Worm (Caenorhabditis elegans) whole organism, L4 larva: ENCODE data around the gene Y54G2A.7.
A peak's percentile ranks its signal among the peaks of the same experiment; 100 is the strongest.
"Not testable (repeated sequence)": the region's sequence is repeated elsewhere in the genome, so short reads cannot be mapped to it uniquely, and the experiment has no call there.

Source experiments
- D1046.2 ChIP-seq: fragments of 200-800 bp; sonication (Bioruptor generic); IDR thresholded peaks from 2 replicates; pipeline ENCODE4 v1.3.6; 2022; ENCODE audit warnings: missing genetic modification characterization, missing compliant biosample characterization
- F10B5.3 ChIP-seq: sonication (generic microtip); optimal IDR thresholded peaks from 2 replicates; lab custom pipeline; 2016; ENCODE audit warnings: mild to moderate bottlenecking, missing genetic modification characterization, missing compliant biosample characterization
- F37D6.2 ChIP-seq: sonication (generic microtip); optimal IDR thresholded peaks from 2 replicates; lab custom pipeline; 2016; ENCODE audit warnings: mild to moderate bottlenecking, missing genetic modification characterization, missing compliant biosample characterization
- F49E8.2 ChIP-seq: sonication (generic microtip); optimal IDR thresholded peaks from 2 replicates; lab custom pipeline; 2016; ENCODE audit warnings: missing compliant biosample characterization, mild to moderate bottlenecking, missing genetic modification characterization, borderline replicate concordance
- T26A8.4 ChIP-seq: fragments of 200-800 bp; sonication (Bioruptor generic); IDR thresholded peaks from 2 replicates; pipeline ENCODE4 v1.3.6; 2022; ENCODE audit warnings: missing genetic modification characterization, missing compliant biosample characterization
- Y105C5A.15 ChIP-seq: fragments of 200-800 bp; sonication (Bioruptor generic); IDR thresholded peaks from 2 replicates; pipeline ENCODE4 v1.3.6; 2022; ENCODE audit warnings: missing genetic modification characterization, missing compliant biosample characterization
- aly-2 ChIP-seq: sonication (generic microtip); optimal IDR thresholded peaks from 2 replicates; lab custom pipeline; 2018; ENCODE audit warnings: missing biosample characterization, missing genetic modification characterization
- ama-1 ChIP-seq: fragments of 150-350 bp; optimal IDR thresholded peaks from 2 replicates; lab custom pipeline; 2014; ENCODE audit warnings: inconsistent platforms, mixed read lengths
- ceh-28 ChIP-seq: fragments of 150-350 bp; optimal IDR thresholded peaks from 2 replicates; lab custom pipeline; 2014; ENCODE audit warnings: missing biosample characterization, missing genetic modification reagents, missing genetic modification characterization
- ceh-44 ChIP-seq: fragments of 200-800 bp; sonication (Bioruptor generic); IDR thresholded peaks from 2 replicates; pipeline ENCODE4 v1.3.6; 2022; ENCODE audit warnings: missing genetic modification reagents, missing genetic modification characterization, missing compliant biosample characterization
- ces-1 ChIP-seq: fragments of 150-350 bp; sonication (generic microtip); optimal IDR thresholded peaks from 4 replicates; lab custom pipeline; 2014; ENCODE audit warnings: missing biosample characterization, missing genetic modification reagents, missing genetic modification characterization
- daf-19 ChIP-seq: fragments of 200-800 bp; sonication (Bioruptor generic); conservative IDR thresholded peaks from 2 replicates; pipeline ENCODE4 v1.3.6; 2022; ENCODE audit warnings: missing genetic modification characterization, missing compliant biosample characterization
- dmd-9 ChIP-seq: fragments of 200-800 bp; sonication (Bioruptor generic); IDR thresholded peaks from 2 replicates; pipeline ENCODE4 v1.3.6; 2022; ENCODE audit warnings: missing genetic modification reagents, missing genetic modification characterization, missing compliant biosample characterization
- dpl-1 ChIP-seq: fragments of 150-350 bp; optimal IDR thresholded peaks from 2 replicates; lab custom pipeline; 2014; ENCODE audit warnings: missing biosample characterization, missing genetic modification reagents, missing genetic modification characterization
- egl-27 ChIP-seq: sonication (generic microtip); optimal IDR thresholded peaks from 3 replicates; lab custom pipeline; 2017; ENCODE audit warnings: missing biosample characterization, missing genetic modification reagents, missing genetic modification characterization
- fkh-10 ChIP-seq: fragments of 150-350 bp; optimal IDR thresholded peaks from 2 replicates; lab custom pipeline; 2014; ENCODE audit warnings: missing biosample characterization, missing genetic modification reagents, missing genetic modification characterization
- fos-1 ChIP-seq: fragments of 150-350 bp; optimal IDR thresholded peaks from 2 replicates; lab custom pipeline; 2014; ENCODE audit warnings: missing biosample characterization, missing genetic modification characterization
- gei-8 ChIP-seq: fragments of 200-800 bp; sonication (Bioruptor generic); optimal IDR thresholded peaks from 2 replicates; lab custom pipeline; 2018; ENCODE audit warnings: mild to moderate bottlenecking, missing genetic modification characterization, missing compliant biosample characterization
- hif-1 ChIP-seq, 2 experiments: sonication (generic microtip); optimal IDR thresholded peaks; 2 replicates each; lab custom pipeline; 2016 to 2017; ENCODE audit warnings: missing compliant biosample characterization in 2 of 2, missing genetic modification characterization in 2 of 2, missing genetic modification reagents in 2 of 2, missing genotype in 2 of 2, mild to moderate bottlenecking in 1 of 2
- jun-1 ChIP-seq: fragments of 150-350 bp; optimal IDR thresholded peaks from 2 replicates; lab custom pipeline; 2014; ENCODE audit warnings: missing biosample characterization, missing genetic modification reagents, missing genetic modification characterization
- lim-7 ChIP-seq: fragments of 200-800 bp; sonication (Bioruptor generic); IDR thresholded peaks from 2 replicates; pipeline ENCODE4 v1.3.6; 2022; ENCODE audit warnings: missing genetic modification characterization, missing compliant biosample characterization
- lin-1 ChIP-seq: fragments of 200-800 bp; sonication (Bioruptor generic); IDR thresholded peaks from 2 replicates; pipeline ENCODE4 v1.3.6; 2022; ENCODE audit warnings: missing genetic modification reagents, missing genetic modification characterization, missing compliant biosample characterization
- lin-38 ChIP-seq: fragments of 200-800 bp; sonication (Bioruptor generic); IDR thresholded peaks from 2 replicates; pipeline ENCODE4 v1.3.6; 2022; ENCODE audit warnings: missing genetic modification reagents, missing genetic modification characterization, missing compliant biosample characterization
- lin-39 ChIP-seq: fragments of 150-350 bp; optimal IDR thresholded peaks from 2 replicates; lab custom pipeline; 2014; ENCODE audit warnings: missing biosample characterization, missing genetic modification reagents, missing genetic modification characterization
- madf-9 ChIP-seq: fragments of 200-800 bp; sonication (Bioruptor generic); conservative IDR thresholded peaks from 2 replicates; pipeline ENCODE4 v1.3.6; 2022; ENCODE audit warnings: missing genetic modification reagents, missing genetic modification characterization, missing compliant biosample characterization
- mdt-29 ChIP-seq: fragments of 200-800 bp; sonication (Bioruptor generic); IDR thresholded peaks from 2 replicates; pipeline ENCODE4 v1.3.6; 2022; ENCODE audit warnings: missing genetic modification reagents, missing genetic modification characterization, missing compliant biosample characterization
- mxl-2 ChIP-seq: fragments of 200-800 bp; sonication (Bioruptor generic); conservative IDR thresholded peaks from 2 replicates; pipeline ENCODE4 v1.3.6; 2022; ENCODE audit warnings: missing genetic modification reagents, missing genetic modification characterization, missing compliant biosample characterization
- nhr-10 ChIP-seq: fragments of 150-350 bp; optimal IDR thresholded peaks from 2 replicates; lab custom pipeline; 2014; ENCODE audit warnings: missing biosample characterization, missing genetic modification characterization
- nhr-102 ChIP-seq: sonication (generic microtip); optimal IDR thresholded peaks from 2 replicates; lab custom pipeline; 2016; ENCODE audit warnings: mild to moderate bottlenecking, missing genetic modification characterization, moderate library complexity, missing compliant biosample characterization
- nhr-11 ChIP-seq: fragments of 150-350 bp; optimal IDR thresholded peaks from 2 replicates; lab custom pipeline; 2014; ENCODE audit warnings: missing biosample characterization, missing genetic modification characterization
- nhr-111 ChIP-seq: fragments of 200-800 bp; sonication (Bioruptor generic); optimal IDR thresholded peaks from 2 replicates; lab custom pipeline; 2018; ENCODE audit warnings: mild to moderate bottlenecking, missing genetic modification characterization, missing compliant biosample characterization
- nhr-28 ChIP-seq: fragments of 150-350 bp; optimal IDR thresholded peaks from 2 replicates; lab custom pipeline; 2014; ENCODE audit warnings: missing biosample characterization, missing genetic modification characterization
- nhr-6 ChIP-seq: fragments of 150-350 bp; optimal IDR thresholded peaks from 2 replicates; lab custom pipeline; 2014; ENCODE audit warnings: missing biosample characterization, missing genetic modification characterization
- nhr-77 ChIP-seq: fragments of 150-350 bp; optimal IDR thresholded peaks from 2 replicates; lab custom pipeline; 2014; ENCODE audit warnings: missing biosample characterization, missing genetic modification characterization
- pha-4 ChIP-seq, 2 experiments: fragments of 150-350 bp in 1 of 2; fragments of 200-800 bp in 1 of 2; sonication (Bioruptor generic) in 1 of 2; IDR thresholded peaks in 1 of 2; optimal IDR thresholded peaks in 1 of 2; 2 replicates each; pipeline versions ENCODE4 v1.3.6 to Lab custom; 2014 to 2022; ENCODE audit warnings: missing genetic modification characterization in 2 of 2, missing genetic modification reagents in 2 of 2, missing biosample characterization in 1 of 2, missing compliant biosample characterization in 1 of 2
- rbr-2 ChIP-seq: sonication (generic microtip); optimal IDR thresholded peaks from 2 replicates; lab custom pipeline; 2016; ENCODE audit warnings: missing genotype, missing genetic modification characterization, missing compliant biosample characterization
- saeg-2 ChIP-seq: fragments of 200-800 bp; sonication (Bioruptor generic); IDR thresholded peaks from 2 replicates; pipeline ENCODE4 v1.3.6; 2022; ENCODE audit warnings: missing genetic modification reagents, missing genetic modification characterization, missing compliant biosample characterization
- sdz-12 ChIP-seq: fragments of 200-800 bp; sonication (Bioruptor generic); optimal IDR thresholded peaks from 2 replicates; lab custom pipeline; 2018; ENCODE audit warnings: mild to moderate bottlenecking, missing genetic modification characterization, missing compliant biosample characterization
- set-16 ChIP-seq: fragments of 200-800 bp; sonication (Bioruptor generic); IDR thresholded peaks from 2 replicates; pipeline ENCODE4 v1.3.6; 2022; ENCODE audit warnings: missing genetic modification reagents, missing genetic modification characterization, missing compliant biosample characterization
- snpc-4 ChIP-seq: fragments of 150-350 bp; optimal IDR thresholded peaks from 2 replicates; lab custom pipeline; 2014; ENCODE audit warnings: missing biosample characterization, missing genetic modification characterization
- tra-1 ChIP-seq: fragments of 200-800 bp; sonication (Bioruptor generic); IDR thresholded peaks from 2 replicates; pipeline ENCODE4 v1.3.6; 2022; ENCODE audit warnings: missing genetic modification reagents, missing genetic modification characterization, missing compliant biosample characterization
- unc-130 ChIP-seq: sonication (generic microtip); optimal IDR thresholded peaks from 2 replicates; lab custom pipeline; 2016; ENCODE audit warnings: missing genetic modification reagents, missing genetic modification characterization, missing compliant biosample characterization
- unc-62 ChIP-seq, 3 experiments: fragments of 150-350 bp in 1 of 3; sonication (generic microtip); optimal IDR thresholded peaks in 2 of 3; peaks in 1 of 3; 1 replicate in 1 of 3; 2 replicates in 2 of 3; lab custom pipeline; 2014 to 2017; ENCODE audit warnings: missing biosample characterization in 3 of 3, missing genetic modification characterization in 3 of 3, missing genetic modification reagents in 3 of 3, missing genotype in 1 of 3
- vab-7 ChIP-seq: fragments of 200-800 bp; sonication (Bioruptor generic); IDR thresholded peaks from 2 replicates; pipeline ENCODE4 v1.3.6; 2022; ENCODE audit warnings: missing genetic modification reagents, missing genetic modification characterization, missing compliant biosample characterization
- zip-11 ChIP-seq: fragments of 200-800 bp; sonication (Bioruptor generic); IDR thresholded peaks from 2 replicates; pipeline ENCODE4 v1.3.6; 2022; ENCODE audit warnings: missing genetic modification characterization, missing compliant biosample characterization

Gene Y54G2A.7

ce11 chrIV:2801004-2801403 lies 37.4 kb upstream of the Y54G2A.7 start (continued):
- TF ChIP-seq D1046.2 (GFP tag; lab: Robert Waterston, UW) (no peak), F10B5.3 (tag; lab: Kevin White, UChicago) (no peak), nhr-102 (tag; lab: Kevin White, UChicago) (no peak), egl-27 (tag; lab: Kevin White, UChicago) (no peak), dmd-9 (GFP tag; lab: Robert Waterston, UW) (0 out of 2 replicates have a peak, but pooled peaks have one; percentile 23), lin-1 (0 out of 2 replicates have a peak, but pooled peaks have one; percentile 46), fos-1 (tag; lab: Kevin White, UChicago) (no peak), mxl-2 (GFP tag; lab: Robert Waterston, UW) (no peak), lin-38 (GFP tag; lab: Robert Waterston, UW) (peak; percentile 73), rbr-2 (tag; lab: Kevin White, UChicago) (no peak), gei-8 (GFP tag; lab: Kevin White, UChicago) (peak; percentile 44), nhr-28 (tag; lab: Kevin White, UChicago) (no peak), sdz-12 (GFP tag; lab: Kevin White, UChicago) (no peak), pha-4 (GFP tag; IDR thresholded peaks at IDR 0.05; lab: Robert Waterston, UW) (peak; percentile 75), pha-4 (tag; optimal IDR thresholded peaks at IDR 0.05; lab: Kevin White, UChicago) (no peak), dpl-1 (peak; percentile 22)
- TF ChIP-seq, all 104 proteins: peak for 42

DNA sequence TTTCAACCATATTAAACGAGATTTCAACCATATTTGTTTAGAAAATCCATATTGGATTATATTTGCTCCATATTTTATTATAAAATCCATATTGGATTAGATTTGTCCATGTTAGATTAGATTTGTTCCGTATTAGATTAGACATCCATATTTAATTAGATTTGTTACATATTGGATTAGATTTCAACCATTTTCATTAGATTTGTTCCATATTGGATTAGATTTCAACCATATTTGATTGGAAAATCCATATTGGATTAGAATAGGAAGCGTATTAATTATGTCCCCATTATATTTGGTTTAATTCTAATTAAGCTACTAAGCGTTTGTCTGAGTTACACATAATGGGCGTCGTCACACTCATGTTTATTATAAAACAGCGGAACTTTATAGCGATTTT lies 36.9 kb upstream of the Y54G2A.7 start, which contains the start of gene Y54G2A.44:
Gene Y54G2A.44, plus strand, starts transcription at position 301 of the 400 bp plus-strand sequence.
- TF ChIP-seq aly-2 (tag; lab: Kevin White, UChicago); madf-9 (GFP tag; lab: Robert Waterston, UW); mdt-29 (GFP tag; lab: Robert Waterston, UW): not testable (repeated sequence)

ce11 chrIV:2802193-2802592 lies 36.2 kb upstream of the Y54G2A.7 start:
- no peak for TF ChIP-seq F37D6.2 (tag; lab: Kevin White, UChicago)
- TF ChIP-seq fos-1 (tag; lab: Kevin White, UChicago): no peak
- TF ChIP-seq egl-27 (tag; lab: Kevin White, UChicago): no peak
- no peak for TF ChIP-seq set-16 (GFP tag; lab: Robert Waterston, UW)
- peak; percentile 86 for TF ChIP-seq vab-7 (GFP tag; lab: Robert Waterston, UW)
- TF ChIP-seq jun-1 (tag; lab: Kevin White, UChicago): no peak
- no peak for TF ChIP-seq unc-62 (GFP tag; optimal IDR thresholded peaks at IDR 0.05 in 1 of 2; lab: Kevin White, UChicago)
- no peak for TF ChIP-seq unc-62 (tag; optimal IDR thresholded peaks at IDR 0.05; lab: Kevin White, UChicago)
- TF ChIP-seq daf-19 (GFP tag; lab: Robert Waterston, UW): no peak
- no peak for TF ChIP-seq sdz-12 (GFP tag; lab: Kevin White, UChicago)
- TF ChIP-seq snpc-4 (tag; lab: Kevin White, UChicago): no peak
- TF ChIP-seq nhr-11: no peak
- no peak for TF ChIP-seq ama-1
- no peak for TF ChIP-seq hif-1 (tag; optimal IDR thresholded peaks at IDR 0.05; lab: Kevin White, UChicago)
- TF ChIP-seq T26A8.4 (GFP tag; lab: Robert Waterston, UW): peak; percentile 41
- no peak for TF ChIP-seq dpl-1
- peak; percentile 83 for TF ChIP-seq lim-7 (GFP tag; lab: Robert Waterston, UW)
- no peak for TF ChIP-seq Y105C5A.15
- peak; percentile 61; the same call in 1 of the 2 replicates for TF ChIP-seq dmd-9 (GFP tag; lab: Robert Waterston, UW)
- no peak for TF ChIP-seq ces-1 (GFP tag; lab: Kevin White, UChicago)
- no peak for TF ChIP-seq zip-11 (GFP tag; lab: Robert Waterston, UW)
- no peak for TF ChIP-seq nhr-10
- TF ChIP-seq F49E8.2: no peak
- TF ChIP-seq ceh-28 (tag; lab: Kevin White, UChicago): no peak
- TF ChIP-seq nhr-6 (tag; lab: Kevin White, UChicago): no peak
- TF ChIP-seq ceh-44 (GFP tag; lab: Robert Waterston, UW): peak; percentile 65; the same call in 1 of the 2 replicates
- no peak for TF ChIP-seq fkh-10 (GFP tag; lab: Kevin White, UChicago)
- no peak for TF ChIP-seq nhr-77 (tag; lab: Kevin White, UChicago)
- no peak for TF ChIP-seq unc-130
- no peak for TF ChIP-seq saeg-2 (GFP tag; lab: Robert Waterston, UW)
- TF ChIP-seq nhr-111 (GFP tag; lab: Kevin White, UChicago): no peak
- peak; percentile 79; the same call in 1 of the 2 replicates for TF ChIP-seq D1046.2 (GFP tag; lab: Robert Waterston, UW)
- no peak for TF ChIP-seq mxl-2 (GFP tag; lab: Robert Waterston, UW)
- TF ChIP-seq mdt-29 (GFP tag; lab: Robert Waterston, UW): no peak
- 0 out of 2 replicates have a peak, but pooled peaks have one; percentile 33 for TF ChIP-seq tra-1 (GFP tag; lab: Robert Waterston, UW)
- no peak for TF ChIP-seq lin-39 (tag; lab: Kevin White, UChicago)
